Fruit fly (Drosophila melanogaster): ENCODE results near the gene CG6026.
A peak's percentile ranks its signal among the peaks of the same experiment; 100 is the strongest.

Gene CG6026

dm6 chr3R:18990514-18990913 lies 42.8 kb upstream of the CG6026 start (continued):
- TF ChIP-seq Stat92E (GFP tag; optimal IDR thresholded peaks at IDR 0.05) (no peak), gem (tag; optimal IDR thresholded peaks at IDR 0.05) (peak; percentile 62), CG1602 (GFP tag; optimal IDR thresholded peaks at IDR 0.05) (no peak), mld (GFP tag; IDR thresholded peaks at IDR 0.05; ENCODE audit: partially characterized antibody) (no peak), nau (GFP tag; optimal IDR thresholded peaks at IDR 0.05) (no peak), Blimp-1 (GFP tag; optimal IDR thresholded peaks at IDR 0.05) (peak; percentile 36), CG12236 (GFP tag; optimal IDR thresholded peaks at IDR 0.05) (no peak), CG16815 (GFP tag; optimal IDR thresholded peaks at IDR 0.05) (no peak), fd102C (GFP tag; optimal IDR thresholded peaks at IDR 0.05) (no peak), prd (optimal IDR thresholded peaks at IDR 0.05) (no peak), prd (GFP tag; IDR thresholded peaks at IDR 0.05) (peak; percentile 30; the same call in 1 of the 3 replicates), lola (GFP tag; optimal IDR thresholded peaks at IDR 0.05) (peak in 1 of 3 experiments; percentile 38), Drgx (GFP tag; IDR thresholded peaks at IDR 0.05) (no peak), Oli (tag; optimal IDR thresholded peaks at IDR 0.05) (no peak), Mad (GFP tag; optimal IDR thresholded peaks at IDR 0.05) (no peak), chm (GFP tag; IDR thresholded peaks at IDR 0.05) (no peak), psq (GFP tag; optimal IDR thresholded peaks at IDR 0.05) (no peak), CG30020 (tag; optimal IDR thresholded peaks at IDR 0.05) (no peak), CG17385 (GFP tag; optimal IDR thresholded peaks at IDR 0.05) (peak; percentile 2), ewg (GFP tag; optimal IDR thresholded peaks at IDR 0.05) (no peak), dpn (GFP tag; optimal IDR thresholded peaks at IDR 0.05) (no peak), unc-4 (GFP tag; IDR thresholded peaks at IDR 0.05; ENCODE audit: partially characterized antibody) (no peak), salm (tag; optimal IDR thresholded peaks at IDR 0.05) (no peak), grau (tag; optimal IDR thresholded peaks at IDR 0.05) (peak; percentile 1), CG3407 (GFP tag; optimal IDR thresholded peaks at IDR 0.05) (no peak), phol (tag; optimal IDR thresholded peaks at IDR 0.05) (peak; percentile 37), Ssrp (tag; optimal IDR thresholded peaks at IDR 0.05) (peak; percentile 10), az2 (GFP tag; optimal IDR thresholded peaks at IDR 0.05) (peak; percentile 4), Pdp1 (GFP tag; optimal IDR thresholded peaks at IDR 0.05) (peak in 1 of 2 experiments; percentile 17), CG8388 (GFP tag; optimal IDR thresholded peaks at IDR 0.05) (peak; percentile 12), Hr51 (GFP tag; optimal IDR thresholded peaks at IDR 0.05) (peak in 1 of 2 experiments; percentile 33), Camta (GFP tag; optimal IDR thresholded peaks at IDR 0.05) (no peak), CrebB (tag; optimal IDR thresholded peaks at IDR 0.05) (no peak), Ets65A (GFP tag) (no peak), kay (GFP tag; optimal IDR thresholded peaks at IDR 0.05) (no peak), crol (GFP tag; IDR thresholded peaks at IDR 0.05) (no peak), CG7357 (GFP tag; IDR thresholded peaks at IDR 0.05) (no peak), CG10267 (tag; optimal IDR thresholded peaks at IDR 0.05) (peak; percentile 9), dmrt11E (tag; optimal IDR thresholded peaks at IDR 0.05) (peak; percentile 50), eyg (GFP tag; optimal IDR thresholded peaks at IDR 0.05) (no peak), CG11504 (tag; optimal IDR thresholded peaks at IDR 0.05) (peak; percentile 28), E2f1 (GFP tag; IDR thresholded peaks at IDR 0.05) (no peak), CG18262 (tag; optimal IDR thresholded peaks at IDR 0.05) (peak; percentile 30), sisA (GFP tag; IDR thresholded peaks at IDR 0.05) (no peak), Trl (optimal IDR thresholded peaks at IDR 0.05) (no peak), Trl (GFP tag; optimal IDR thresholded peaks at IDR 0.05) (no peak), Hr3 (GFP tag; optimal IDR thresholded peaks at IDR 0.05) (no peak), shn (GFP tag; optimal IDR thresholded peaks at IDR 0.05) (no peak), CG2678 (tag; optimal IDR thresholded peaks at IDR 0.05) (peak; percentile 16), CG18011 (GFP tag; optimal IDR thresholded peaks at IDR 0.05) (no peak), CG6765 (GFP tag; optimal IDR thresholded peaks at IDR 0.05) (no peak)
